Fruit fly (Drosophila melanogaster) whole organism, embryonic: ENCODE measurements around the gene CG44000.

Source experiments
- CG1024 ChIP-seq: fragments of 200-800 bp; sonication (Bioruptor generic); IDR thresholded peaks from 2 replicates; pipeline ENCODE4 v1.3.6; 2022; ENCODE audit warnings: missing biosample characterization, missing genetic modification characterization
- CG10462 ChIP-seq: fragments of 200-800 bp; sonication (Bioruptor generic); optimal IDR thresholded peaks from 2 replicates; lab custom pipeline; 2016; ENCODE audit warnings: missing biosample characterization, missing genetic modification characterization
- CG12071 ChIP-seq: fragments of 200-800 bp; sonication (Bioruptor generic); optimal IDR thresholded peaks from 3 replicates; lab custom pipeline; 2018; ENCODE audit warnings: missing biosample characterization, mild to moderate bottlenecking, missing genetic modification characterization
- CG12659 ChIP-seq: fragments of 200-800 bp; sonication (Bioruptor generic); optimal IDR thresholded peaks from 3 replicates; lab custom pipeline; 2017; ENCODE audit warnings: mild to moderate bottlenecking, missing biosample characterization, missing genetic modification reagents, missing genetic modification characterization
- CG12769 ChIP-seq: fragments of 200-800 bp; sonication (Bioruptor generic); optimal IDR thresholded peaks from 2 replicates; lab custom pipeline; 2019; ENCODE audit warnings: missing biosample characterization, mild to moderate bottlenecking, missing genetic modification characterization, moderate library complexity
- CG14441 ChIP-seq: fragments of 200-800 bp; sonication (Bioruptor generic); IDR thresholded peaks from 2 replicates; pipeline ENCODE4 v1.3.6; 2022; ENCODE audit warnings: missing biosample characterization, missing genetic modification characterization
- CG15011 ChIP-seq: fragments of 200-800 bp; sonication (Bioruptor generic); optimal IDR thresholded peaks from 3 replicates; lab custom pipeline; 2018; ENCODE audit warnings: missing biosample characterization, mild to moderate bottlenecking, missing genetic modification characterization
- CG1529 ChIP-seq: fragments of 200-800 bp; sonication (Bioruptor generic); optimal IDR thresholded peaks from 3 replicates; lab custom pipeline; 2018; ENCODE audit warnings: missing biosample characterization, missing genetic modification characterization
- CG15514 ChIP-seq: fragments of 200-800 bp; sonication (Bioruptor generic); optimal IDR thresholded peaks from 3 replicates; lab custom pipeline; 2017; ENCODE audit warnings: missing biosample characterization, missing genetic modification characterization, mild to moderate bottlenecking, moderate library complexity, missing genetic modification reagents
- CG15601 ChIP-seq: fragments of 200-800 bp; sonication (Bioruptor generic); optimal IDR thresholded peaks from 3 replicates; lab custom pipeline; 2019; ENCODE audit warnings: missing biosample characterization, mild to moderate bottlenecking, missing genetic modification characterization, moderate library complexity
- CG16863 ChIP-seq: fragments of 200-800 bp; sonication (Bioruptor generic); optimal IDR thresholded peaks from 3 replicates; lab custom pipeline; 2016; ENCODE audit warnings: missing biosample characterization, missing genetic modification characterization
- CG2129 ChIP-seq: fragments of 200-800 bp; sonication (Bioruptor generic); IDR thresholded peaks from 2 replicates; pipeline ENCODE4 v1.3.6; 2022; ENCODE audit warnings: missing biosample characterization, missing genetic modification characterization; ENCODE audit not compliant: partially characterized antibody
- CG7745 ChIP-seq: fragments of 200-800 bp; sonication (Bioruptor generic); optimal IDR thresholded peaks from 2 replicates; lab custom pipeline; 2018; ENCODE audit warnings: missing biosample characterization, mild to moderate bottlenecking, missing genetic modification characterization, moderate library complexity
- CG9609 ChIP-seq: fragments of 200-800 bp; sonication (Bioruptor generic); optimal IDR thresholded peaks from 3 replicates; lab custom pipeline; 2016; ENCODE audit warnings: missing biosample characterization, missing genetic modification characterization
- Chrac-16 ChIP-seq: fragments of 200-800 bp; sonication (Bioruptor generic); optimal IDR thresholded peaks from 3 replicates; lab custom pipeline; 2016; ENCODE audit warnings: missing biosample characterization, missing genetic modification characterization
- Dfd ChIP-seq, 2 experiments: fragments of >200 bp; optimal IDR thresholded peaks; 2 replicates each; lab custom pipeline; 2017; ENCODE audit warnings: missing biosample characterization in 2 of 2, missing genetic modification characterization in 2 of 2
- ERR ChIP-seq: fragments of 200-800 bp; sonication (Bioruptor generic); optimal IDR thresholded peaks from 2 replicates; lab custom pipeline; 2016; ENCODE audit warnings: missing biosample characterization, missing genetic modification characterization
- HHEX ChIP-seq: fragments of 200-800 bp; sonication (Bioruptor generic); optimal IDR thresholded peaks from 3 replicates; lab custom pipeline; 2017; ENCODE audit warnings: missing biosample characterization, mild to moderate bottlenecking, missing genetic modification characterization, missing genetic modification reagents
- Hr3 ChIP-seq: fragments of 200-800 bp; sonication (Bioruptor generic); optimal IDR thresholded peaks from 3 replicates; lab custom pipeline; 2016; ENCODE audit warnings: missing biosample characterization, missing genetic modification characterization
- Med ChIP-seq: fragments of 200-800 bp; sonication (Bioruptor generic); peaks from one replicate; lab custom pipeline; 2016; ENCODE audit warnings: missing biosample characterization, missing genetic modification characterization, mild to moderate bottlenecking, inconsistent platforms, moderate library complexity
- Meics ChIP-seq: fragments of 200-800 bp; sonication (Bioruptor generic); optimal IDR thresholded peaks from 2 replicates; lab custom pipeline; 2017; ENCODE audit warnings: missing biosample characterization, mild to moderate bottlenecking, missing genetic modification characterization
- Rx ChIP-seq: fragments of 200-800 bp; sonication (Bioruptor generic); IDR thresholded peaks from 2 replicates; pipeline ENCODE4 v1.3.6; 2022; ENCODE audit warnings: missing biosample characterization, missing genetic modification characterization
- Xbp1 ChIP-seq: fragments of 200-800 bp; sonication (Bioruptor generic); optimal IDR thresholded peaks from 3 replicates; lab custom pipeline; 2016; ENCODE audit warnings: missing biosample characterization, mild to moderate bottlenecking, missing genetic modification characterization
- YL-1 ChIP-seq: fragments of 200-800 bp; sonication (Bioruptor generic); optimal IDR thresholded peaks from 3 replicates; lab custom pipeline; 2017; ENCODE audit warnings: missing biosample characterization, mild to moderate bottlenecking, missing genetic modification characterization
- amos ChIP-seq: fragments of 200-800 bp; sonication (Bioruptor generic); IDR thresholded peaks from 2 replicates; pipeline ENCODE4 v1.3.6; 2022; ENCODE audit warnings: missing biosample characterization, missing genetic modification characterization; ENCODE audit not compliant: partially characterized antibody
- aop ChIP-seq: fragments of 200-800 bp; sonication (Bioruptor generic); IDR thresholded peaks from 2 replicates; pipeline ENCODE4 v1.3.6; 2022; ENCODE audit warnings: missing biosample characterization, missing genetic modification characterization
- cas ChIP-seq: fragments of 200-800 bp; sonication (Bioruptor generic); IDR thresholded peaks from 2 replicates; pipeline ENCODE4 v1.3.6; 2022; ENCODE audit warnings: missing biosample characterization, missing genetic modification characterization
- chm ChIP-seq: fragments of 200-800 bp; sonication (Bioruptor generic); IDR thresholded peaks from 2 replicates; pipeline ENCODE4 v1.3.6; 2022; ENCODE audit warnings: missing biosample characterization, missing genetic modification characterization
- cwo ChIP-seq: fragments of 200-800 bp; sonication (Bioruptor generic); optimal IDR thresholded peaks from 3 replicates; lab custom pipeline; 2017; ENCODE audit warnings: missing biosample characterization, missing genetic modification characterization, mild to moderate bottlenecking, moderate library complexity, missing genetic modification reagents
- disco-r ChIP-seq: fragments of 200-800 bp; sonication (Bioruptor generic); optimal IDR thresholded peaks from 2 replicates; lab custom pipeline; 2016; ENCODE audit warnings: missing biosample characterization, missing genetic modification characterization
- dmrt99B ChIP-seq: fragments of 200-800 bp; sonication (Bioruptor generic); optimal IDR thresholded peaks from 2 replicates; lab custom pipeline; 2018; ENCODE audit warnings: missing biosample characterization, mild to moderate bottlenecking, missing genetic modification characterization, moderate library complexity
- dpn ChIP-seq, 2 experiments: fragments of 200-800 bp; sonication (Bioruptor generic); optimal IDR thresholded peaks; 3 replicates each; lab custom pipeline; 2016; ENCODE audit warnings: missing biosample characterization in 2 of 2, missing genetic modification characterization in 2 of 2
- exex ChIP-seq: fragments of 200-800 bp; sonication (Bioruptor generic); optimal IDR thresholded peaks from 4 replicates; lab custom pipeline; 2018; ENCODE audit warnings: missing biosample characterization, mild to moderate bottlenecking, missing genetic modification characterization, moderate library complexity
- eyg ChIP-seq: fragments of 200-800 bp; sonication (Bioruptor generic); optimal IDR thresholded peaks from 3 replicates; lab custom pipeline; 2016; ENCODE audit warnings: missing biosample characterization, missing genetic modification characterization
- fd64A ChIP-seq: fragments of 200-800 bp; sonication (Bioruptor generic); optimal IDR thresholded peaks from 3 replicates; lab custom pipeline; 2018; ENCODE audit warnings: missing biosample characterization, mild to moderate bottlenecking, missing genetic modification characterization
- hkb ChIP-seq, 2 experiments: fragments of 200-800 bp in 1 of 2; fragments of >200 bp in 1 of 2; sonication (Bioruptor generic) in 1 of 2; IDR thresholded peaks in 1 of 2; optimal IDR thresholded peaks in 1 of 2; 2 replicates each; pipeline versions ENCODE4 v1.3.6 to Lab custom; 2017 to 2022; ENCODE audit warnings: missing biosample characterization in 1 of 2, missing genetic modification characterization in 1 of 2
- jing ChIP-seq: fragments of 200-800 bp; sonication (Bioruptor generic); optimal IDR thresholded peaks from 2 replicates; lab custom pipeline; 2018; ENCODE audit warnings: missing biosample characterization, mild to moderate bottlenecking, missing genetic modification characterization
- luna ChIP-seq: fragments of 200-800 bp; sonication (Bioruptor generic); optimal IDR thresholded peaks from 2 replicates; lab custom pipeline; 2016; ENCODE audit warnings: missing biosample characterization, missing genetic modification characterization
- nerfin-1 ChIP-seq: fragments of 200-800 bp; sonication (Bioruptor generic); optimal IDR thresholded peaks from 3 replicates; lab custom pipeline; 2019; ENCODE audit warnings: missing biosample characterization, mild to moderate bottlenecking, missing genetic modification characterization, moderate library complexity
- nmo ChIP-seq: fragments of 200-800 bp; sonication (Bioruptor generic); optimal IDR thresholded peaks from 2 replicates; lab custom pipeline; 2018; ENCODE audit warnings: missing biosample characterization, mild to moderate bottlenecking, missing genetic modification characterization, moderate library complexity
- nom ChIP-seq: fragments of 200-800 bp; sonication (Bioruptor generic); optimal IDR thresholded peaks from 2 replicates; lab custom pipeline; 2017; ENCODE audit warnings: missing biosample characterization, missing genetic modification characterization, mild to moderate bottlenecking, moderate library complexity, missing genetic modification reagents
- onecut ChIP-seq: fragments of 200-800 bp; sonication (Bioruptor generic); IDR thresholded peaks from 2 replicates; pipeline ENCODE4 v1.3.6; 2022; ENCODE audit warnings: missing biosample characterization, missing genetic modification characterization
- pfk ChIP-seq: fragments of 200-800 bp; sonication (Bioruptor generic); optimal IDR thresholded peaks from 2 replicates; lab custom pipeline; 2018; ENCODE audit warnings: missing biosample characterization, mild to moderate bottlenecking, missing genetic modification characterization, moderate library complexity
- repo ChIP-seq: fragments of 200-800 bp; sonication (Bioruptor generic); optimal IDR thresholded peaks from 2 replicates; lab custom pipeline; 2016; ENCODE audit warnings: missing biosample characterization, missing genetic modification characterization
- sima ChIP-seq: fragments of 200-800 bp; sonication (Bioruptor generic); optimal IDR thresholded peaks from 2 replicates; lab custom pipeline; 2016; ENCODE audit warnings: missing biosample characterization, missing genetic modification characterization
- tx ChIP-seq: fragments of 200-800 bp; sonication (Bioruptor generic); optimal IDR thresholded peaks from 2 replicates; lab custom pipeline; 2016; ENCODE audit warnings: missing biosample characterization, missing genetic modification characterization
- unc-4 ChIP-seq: fragments of 200-800 bp; sonication (Bioruptor generic); IDR thresholded peaks from 2 replicates; pipeline ENCODE4 v1.3.6; 2022; ENCODE audit warnings: missing biosample characterization, missing genetic modification characterization; ENCODE audit not compliant: partially characterized antibody
- zen ChIP-seq: fragments of 200-800 bp; sonication (Bioruptor generic); optimal IDR thresholded peaks from 3 replicates; lab custom pipeline; 2018; ENCODE audit warnings: missing biosample characterization, mild to moderate bottlenecking, missing genetic modification characterization, moderate library complexity
- zf30C ChIP-seq: fragments of 200-800 bp; sonication (Bioruptor generic); optimal IDR thresholded peaks from 3 replicates; lab custom pipeline; 2018; ENCODE audit warnings: missing biosample characterization, mild to moderate bottlenecking, missing genetic modification characterization

Gene CG44000

DNA sequence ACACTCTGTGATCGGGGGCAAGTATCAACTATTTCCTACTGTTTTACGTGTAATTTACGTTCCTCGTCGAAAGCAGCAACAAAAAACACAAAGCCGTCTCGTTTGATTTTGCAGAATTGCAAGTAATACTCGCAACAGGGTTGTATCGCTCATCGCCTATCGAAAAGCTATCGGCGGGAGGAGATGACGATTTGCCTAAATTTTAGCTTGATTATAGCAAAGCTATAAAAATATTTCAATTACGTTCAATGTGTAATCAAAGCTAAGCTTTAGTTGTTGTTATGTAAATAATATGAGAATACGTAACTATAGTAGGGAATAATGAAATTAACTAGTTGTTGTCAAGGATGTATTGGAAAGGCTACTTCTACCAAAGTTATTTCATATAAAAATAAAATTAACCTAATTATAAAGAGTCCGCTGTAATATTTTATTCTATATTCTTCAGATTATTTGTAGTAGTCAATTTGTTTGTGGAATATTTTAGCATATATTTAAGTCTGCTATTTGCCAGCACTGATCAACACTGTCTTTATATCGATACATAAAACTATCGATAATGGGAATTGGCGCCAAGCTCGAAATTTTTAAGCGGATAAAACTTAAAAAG, 16.7 kb downstream of the CG44000 start, which contains the start of gene Rpn11 (continued):
- TF ChIP-seq luna (GFP tag; lab: Kevin White, UChicago) = no peak
- TF ChIP-seq unc-4 (GFP tag; lab: Robert Waterston, UW) = peak; percentile 38; the same call in 1 of the 2 replicates
- TF ChIP-seq CG15601 (tag; lab: Kevin White, UChicago) = peak; percentile 56
- TF ChIP-seq CG7745 = no peak
- no peak for TF ChIP-seq sima
- peak; percentile 80 for TF ChIP-seq nmo (GFP tag; lab: Kevin White, UChicago)
- TF ChIP-seq dmrt99B = peak; percentile 68
- no peak for TF ChIP-seq chm (GFP tag; lab: Robert Waterston, UW)
- no peak for TF ChIP-seq ERR (GFP tag; lab: Kevin White, UChicago)
- no peak for TF ChIP-seq zf30C
- TF ChIP-seq dpn (GFP tag; optimal IDR thresholded peaks at IDR 0.05; lab: Kevin White, UChicago) = peak; percentile 51 to 75
- TF ChIP-seq jing = no peak
- no peak for TF ChIP-seq eyg
- peak; percentile 28 for TF ChIP-seq nom (GFP tag; lab: Kevin White, UChicago)
- TF ChIP-seq CG12769 (tag; lab: Kevin White, UChicago) = peak; percentile 25
- peak; percentile 30 for TF ChIP-seq zen
- TF ChIP-seq CG10462 (GFP tag; lab: Kevin White, UChicago) = peak; percentile 11
- peak; percentile 14; the same call in 1 of the 2 replicates for TF ChIP-seq CG14441
- TF ChIP-seq Hr3 (GFP tag; lab: Kevin White, UChicago) = peak; percentile 74
- TF ChIP-seq Meics = peak; percentile 64
- peak; percentile 31 for TF ChIP-seq CG15011 (GFP tag; lab: Kevin White, UChicago)
- peak; percentile 52 for TF ChIP-seq nerfin-1
- no peak for TF ChIP-seq CG1024 (GFP tag; lab: Robert Waterston, UW)
- TF ChIP-seq onecut (GFP tag; lab: Robert Waterston, UW) = no peak
- TF ChIP-seq pfk = no peak
- TF ChIP-seq CG1529 (GFP tag; lab: Kevin White, UChicago) = peak; percentile 22
- no peak for TF ChIP-seq aop (GFP tag; lab: Robert Waterston, UW)
- no peak for TF ChIP-seq CG9609 (GFP tag; lab: Kevin White, UChicago)
- TF ChIP-seq Xbp1 (GFP tag; lab: Kevin White, UChicago) = peak; percentile 53
- peak; percentile 81 for TF ChIP-seq Med (GFP tag; lab: Kevin White, UChicago)
- no peak for TF ChIP-seq cas (GFP tag; lab: Robert Waterston, UW)
- no peak for TF ChIP-seq CG16863
- 0 out of 2 replicates have a peak, but pooled peaks have one; percentile 38 for TF ChIP-seq CG2129 (GFP tag; lab: Robert Waterston, UW)
- TF ChIP-seq hkb (optimal IDR thresholded peaks at IDR 0.05; lab: Kevin White, UChicago) = no peak
- TF ChIP-seq hkb (GFP tag; IDR thresholded peaks at IDR 0.05; lab: Robert Waterston, UW) = no peak
- peak; percentile 42 for TF ChIP-seq HHEX (GFP tag; lab: Kevin White, UChicago)
- no peak for TF ChIP-seq Rx
- peak; percentile 51 for TF ChIP-seq Chrac-16 (GFP tag; lab: Kevin White, UChicago)
- TF ChIP-seq fd64A (GFP tag; lab: Kevin White, UChicago) = no peak
- TF ChIP-seq repo = no peak
- TF ChIP-seq tx = peak; percentile 41
- peak; percentile 63 for TF ChIP-seq YL-1
- TF ChIP-seq cwo (GFP tag; lab: Kevin White, UChicago) = peak; percentile 27
- TF ChIP-seq exex (tag; lab: Kevin White, UChicago) = peak; percentile 25
- no peak for TF ChIP-seq Dfd (GFP tag; optimal IDR thresholded peaks at IDR 0.05; lab: Kevin White, UChicago)
- no peak for TF ChIP-seq CG12071 (GFP tag; lab: Kevin White, UChicago)
- peak; percentile 45 for TF ChIP-seq amos
- TF ChIP-seq CG15514 (GFP tag; lab: Kevin White, UChicago) = peak; percentile 30
- peak; percentile 71 for TF ChIP-seq CG12659 (GFP tag; lab: Kevin White, UChicago)
- TF ChIP-seq disco-r = no peak
